Worm (Caenorhabditis elegans) whole organism, L1 larva: ENCODE data around the gene Y66D12A.24.

Experiments used
- C16A3.4 ChIP-seq: fragments of 150-350 bp; optimal IDR thresholded peaks from 2 replicates; lab custom pipeline; 2014; ENCODE audit warnings: missing biosample characterization, missing genetic modification characterization
- C34B4.2 ChIP-seq: sonication (generic microtip); optimal IDR thresholded peaks from 2 replicates; lab custom pipeline; 2017; ENCODE audit warnings: mild to moderate bottlenecking, missing genetic modification characterization, missing compliant biosample characterization
- F16B12.6 ChIP-seq: fragments of 150-350 bp; optimal IDR thresholded peaks from 2 replicates; lab custom pipeline; 2014; ENCODE audit warnings: missing biosample characterization, missing genetic modification characterization
- Y116A8C.19 ChIP-seq: sonication (generic microtip); optimal IDR thresholded peaks from 2 replicates; lab custom pipeline; 2016; ENCODE audit warnings: missing compliant biosample characterization, missing genetic modification characterization, borderline replicate concordance
- alr-1 ChIP-seq: fragments of 200-800 bp; sonication (Bioruptor generic); optimal IDR thresholded peaks from 2 replicates; lab custom pipeline; 2018; ENCODE audit warnings: borderline replicate concordance, mild to moderate bottlenecking, missing genetic modification characterization, missing compliant biosample characterization
- blmp-1 ChIP-seq: fragments of 150-350 bp; optimal IDR thresholded peaks from 2 replicates; lab custom pipeline; 2014; ENCODE audit warnings: missing biosample characterization, missing genetic modification characterization
- ceh-82 ChIP-seq, 3 experiments: fragments of 150-350 bp in 1 of 3; sonication (generic microtip) in 2 of 3; optimal IDR thresholded peaks; 2 replicates each; lab custom pipeline; 2014 to 2017; ENCODE audit warnings: missing biosample characterization in 3 of 3, missing genetic modification characterization in 3 of 3
- ceh-88 ChIP-seq: fragments of 200-800 bp; sonication (Bioruptor generic); IDR thresholded peaks from 2 replicates; pipeline ENCODE4 v1.3.6; 2022; ENCODE audit warnings: missing genetic modification characterization, missing compliant biosample characterization
- dpl-1 ChIP-seq, 3 experiments: fragments of 150-350 bp in 2 of 3; sonication (generic microtip) in 1 of 3; optimal IDR thresholded peaks; 2 replicates each; lab custom pipeline; 2014 to 2017; ENCODE audit warnings: missing biosample characterization in 3 of 3, missing genetic modification characterization in 3 of 3, missing genetic modification reagents in 3 of 3
- dsc-1 ChIP-seq: sonication (generic microtip); optimal IDR thresholded peaks from 2 replicates; lab custom pipeline; 2016; ENCODE audit warnings: mild to moderate bottlenecking, missing genetic modification characterization, missing compliant biosample characterization
- efl-1 ChIP-seq, 4 experiments: fragments of 150-350 bp; optimal IDR thresholded peaks in 3 of 4; peaks in 1 of 4; 1 replicate in 1 of 4; 2 replicates in 3 of 4; lab custom pipeline; 2014; ENCODE audit warnings: missing biosample characterization in 2 of 4, missing genetic modification characterization in 2 of 4, missing genetic modification reagents in 2 of 4
- egl-13 ChIP-seq: sonication (generic microtip); optimal IDR thresholded peaks from 2 replicates; lab custom pipeline; 2016; ENCODE audit warnings: missing genotype, missing genetic modification reagents, missing genetic modification characterization, missing compliant biosample characterization
- elt-3 ChIP-seq, 6 experiments: fragments of 150-350 bp in 1 of 6; sonication (generic microtip); optimal IDR thresholded peaks; 2 replicates each; lab custom pipeline; 2017 to 2018; ENCODE audit warnings: missing biosample characterization in 6 of 6, missing genetic modification characterization in 6 of 6, inconsistent platforms in 1 of 6
- fkh-4 ChIP-seq: sonication (generic microtip); optimal IDR thresholded peaks from 2 replicates; lab custom pipeline; 2016; ENCODE audit warnings: missing compliant biosample characterization, missing genetic modification characterization, borderline replicate concordance
- fos-1 ChIP-seq: fragments of 150-350 bp; optimal IDR thresholded peaks from 2 replicates; lab custom pipeline; 2014; ENCODE audit warnings: missing biosample characterization, missing genetic modification characterization
- hlh-4 ChIP-seq: sonication (generic microtip); optimal IDR thresholded peaks from 2 replicates; lab custom pipeline; 2016; ENCODE audit warnings: mild to moderate bottlenecking, missing genetic modification characterization, missing compliant biosample characterization
- lin-13 ChIP-seq: fragments of 150-350 bp; optimal IDR thresholded peaks from 2 replicates; lab custom pipeline; 2014; ENCODE audit warnings: missing biosample characterization, missing genetic modification reagents, missing genetic modification characterization
- lin-15B ChIP-seq: fragments of 150-350 bp; sonication (generic microtip); optimal IDR thresholded peaks from 3 replicates; lab custom pipeline; 2014; ENCODE audit warnings: missing biosample characterization, missing genetic modification characterization
- lin-35 ChIP-seq, 2 experiments: fragments of 150-350 bp; optimal IDR thresholded peaks; 2 replicates each; lab custom pipeline; 2014; ENCODE audit warnings: missing biosample characterization in 2 of 2, missing genetic modification characterization in 2 of 2, missing genetic modification reagents in 2 of 2
- lir-3 ChIP-seq: sonication (generic microtip); optimal IDR thresholded peaks from 2 replicates; lab custom pipeline; 2016; ENCODE audit warnings: mild to moderate bottlenecking, missing genetic modification characterization, moderate library complexity, missing compliant biosample characterization; ENCODE audit not compliant: poor library complexity
- lsy-2 ChIP-seq, 2 experiments: fragments of 150-350 bp; optimal IDR thresholded peaks; 2 replicates each; lab custom pipeline; 2014; ENCODE audit warnings: missing biosample characterization in 2 of 2, missing genetic modification characterization in 2 of 2
- mab-9 ChIP-seq: fragments of 200-800 bp; sonication (Bioruptor generic); IDR thresholded peaks from 2 replicates; pipeline ENCODE4 v1.3.6; 2022; ENCODE audit warnings: missing genetic modification reagents, missing genetic modification characterization, missing compliant biosample characterization
- mdl-1 ChIP-seq, 2 experiments: fragments of 150-350 bp; optimal IDR thresholded peaks; 2 replicates each; lab custom pipeline; 2014 to 2017; ENCODE audit warnings: missing biosample characterization in 2 of 2, missing genetic modification characterization in 2 of 2, inconsistent platforms in 1 of 2
- nhr-11 ChIP-seq: fragments of 150-350 bp; optimal IDR thresholded peaks from 2 replicates; lab custom pipeline; 2014; ENCODE audit warnings: missing biosample characterization, missing genetic modification characterization
- nhr-28 ChIP-seq: fragments of 150-350 bp; optimal IDR thresholded peaks from 2 replicates; lab custom pipeline; 2014; ENCODE audit warnings: missing biosample characterization, missing genetic modification characterization
- nhr-71 ChIP-seq: sonication (generic microtip); optimal IDR thresholded peaks from 2 replicates; lab custom pipeline; 2016; ENCODE audit warnings: mild to moderate bottlenecking, missing genetic modification characterization, moderate library complexity, missing compliant biosample characterization
- nhr-85 ChIP-seq: sonication (generic microtip); peaks from one replicate; lab custom pipeline; 2016; ENCODE audit warnings: missing genetic modification characterization, inconsistent platforms, missing compliant biosample characterization
- pax-3 ChIP-seq: fragments of 200-800 bp; sonication (Bioruptor generic); optimal IDR thresholded peaks from 2 replicates; lab custom pipeline; 2018; ENCODE audit warnings: mild to moderate bottlenecking, missing genetic modification characterization, moderate library complexity, missing compliant biosample characterization
- rnt-1 ChIP-seq: sonication (generic microtip); optimal IDR thresholded peaks from 2 replicates; lab custom pipeline; 2016; ENCODE audit warnings: mild to moderate bottlenecking, missing genetic modification characterization, moderate library complexity, missing compliant biosample characterization
- skn-1 ChIP-seq: fragments of 150-350 bp; optimal IDR thresholded peaks from 2 replicates; lab custom pipeline; 2014; ENCODE audit warnings: missing biosample characterization, missing genetic modification characterization
- snu-23 ChIP-seq: sonication (generic microtip); optimal IDR thresholded peaks from 2 replicates; lab custom pipeline; 2016; ENCODE audit warnings: missing genetic modification characterization, missing compliant biosample characterization
- sup-37 ChIP-seq: fragments of 200-800 bp; sonication (Bioruptor generic); optimal IDR thresholded peaks from 2 replicates; lab custom pipeline; 2018; ENCODE audit warnings: mild to moderate bottlenecking, missing genetic modification characterization, missing compliant biosample characterization
- unc-130 ChIP-seq: fragments of 150-350 bp; optimal IDR thresholded peaks from 2 replicates; lab custom pipeline; 2017; ENCODE audit warnings: missing biosample characterization, missing genetic modification characterization, inconsistent platforms
- unc-30 ChIP-seq: sonication (generic microtip); optimal IDR thresholded peaks from 2 replicates; lab custom pipeline; 2017; ENCODE audit warnings: missing biosample characterization, missing genetic modification characterization
- zag-1 ChIP-seq: fragments of 150-350 bp; optimal IDR thresholded peaks from 2 replicates; lab custom pipeline; 2014; ENCODE audit warnings: missing biosample characterization, missing genetic modification characterization
- zip-4 ChIP-seq: fragments of 200-800 bp; sonication (Bioruptor generic); optimal IDR thresholded peaks from 2 replicates; lab custom pipeline; 2018; ENCODE audit warnings: mild to moderate bottlenecking, missing genetic modification characterization, moderate library complexity, missing compliant biosample characterization

Gene Y66D12A.24

ce11 chrIII:11492489-11492888 lies 4.2 kb upstream of the Y66D12A.24 start:
- TF ChIP-seq blmp-1 (tag; lab: Kevin White, UChicago) (no peak), lir-3 (tag; lab: Kevin White, UChicago) (no peak), mdl-1 (tag; optimal IDR thresholded peaks at IDR 0.05; lab: Kevin White, UChicago) (no peak), nhr-85 (tag; lab: Kevin White, UChicago) (peak; percentile 24)

- TF ChIP-seq egl-13 (tag; lab: Kevin White, UChicago) (no peak), Y116A8C.19 (tag; lab: Kevin White, UChicago) (no peak), zag-1 (tag; lab: Kevin White, UChicago) (no peak), F16B12.6 (no peak), elt-3 (tag; optimal IDR thresholded peaks at IDR 0.05; lab: Kevin White, UChicago) (no peak), mab-9 (GFP tag; lab: Robert Waterston, UW) (no peak), lin-13 (GFP tag; lab: Kevin White, UChicago) (no peak), nhr-28 (tag; lab: Kevin White, UChicago) (no peak), unc-30 (no peak), C34B4.2 (tag; lab: Kevin White, UChicago) (no peak)
Observed at ce11 chrIII:11500647-11501046, 4.0 kb downstream of the Y66D12A.24 start, which contains the start of gene nars-2. TSS of gene nars-2 (minus strand) at chrIII:11500747.

- no peak for TF ChIP-seq dsc-1 (tag; lab: Kevin White, UChicago)
- no peak for TF ChIP-seq ceh-88 (GFP tag; lab: Robert Waterston, UW)
- no peak for TF ChIP-seq lsy-2 (tag; optimal IDR thresholded peaks at IDR 0.05; lab: Kevin White, UChicago)
- no peak for TF ChIP-seq nhr-11 (tag; lab: Kevin White, UChicago)
- TF ChIP-seq nhr-71 (tag; lab: Kevin White, UChicago), result no peak
- TF ChIP-seq hlh-4 (tag; lab: Kevin White, UChicago), result no peak
- TF ChIP-seq zip-4 (GFP tag; lab: Kevin White, UChicago), result no peak
- TF ChIP-seq rnt-1 (tag; lab: Kevin White, UChicago), result no peak
- TF ChIP-seq pax-3 (tag; lab: Kevin White, UChicago), result no peak
Observed at ce11 chrIII:11502753-11503152, 6.1 kb downstream of the Y66D12A.24 start, which contains the start of gene tin-10. TSS of gene tin-10 (minus strand) at chrIII:11502853.

ce11 chrIII:11505213-11505612 lies 8.5 kb downstream of the Y66D12A.24 start, which contains the start of the genes Y66D12A.21 and spe-6:
TSS of gene Y66D12A.21 (minus strand) at chrIII:11505302.
TSS of gene spe-6 (plus strand) at chrIII:11505488.
- TF ChIP-seq unc-130 (tag; lab: Kevin White, UChicago), result no peak
- TF ChIP-seq C16A3.4 (tag; lab: Kevin White, UChicago), result peak; percentile 7
- TF ChIP-seq alr-1 (tag; lab: Kevin White, UChicago), result no peak
- TF ChIP-seq fos-1 (tag; lab: Kevin White, UChicago), result no peak
- TF ChIP-seq sup-37 (GFP tag; lab: Kevin White, UChicago), result no peak
- TF ChIP-seq snu-23 (GFP tag; lab: Kevin White, UChicago), result no peak
- TF ChIP-seq blmp-1 (tag; lab: Kevin White, UChicago), result peak; percentile 30
- TF ChIP-seq ceh-82 (tag; optimal IDR thresholded peaks at IDR 0.05; lab: Kevin White, UChicago), result peak in 1 of 3 experiments; percentile 12
- TF ChIP-seq lin-35 (GFP tag; optimal IDR thresholded peaks at IDR 0.05; lab: Kevin White, UChicago), result peak; percentile 50 to 55
- TF ChIP-seq fkh-4 (tag; lab: Kevin White, UChicago), result no peak
- peak; percentile 57 to 70 for TF ChIP-seq efl-1 (optimal IDR thresholded peaks at IDR 0.05; lab: Kevin White, UChicago)
- TF ChIP-seq efl-1 (GFP tag; optimal IDR thresholded peaks at IDR 0.05 in 1 of 2; lab: Kevin White, UChicago), result peak; percentile 54 to 91
- peak in 1 of 2 experiments; percentile 67 for TF ChIP-seq lsy-2 (tag; optimal IDR thresholded peaks at IDR 0.05; lab: Kevin White, UChicago)
- peak; percentile 28 for TF ChIP-seq skn-1 (tag; lab: Kevin White, UChicago)
- TF ChIP-seq dpl-1 (GFP tag; optimal IDR thresholded peaks at IDR 0.05; lab: Kevin White, UChicago), result peak; percentile 28 to 68 (median 49)
- TF ChIP-seq lin-15B, result peak; percentile 56
- TF ChIP-seq F16B12.6, result peak; percentile 52
